Worm (Caenorhabditis elegans): ENCODE results near the gene R02F11.3.
"Not testable (repeated sequence)": the region's sequence is repeated elsewhere in the genome, so short reads cannot be mapped to it uniquely, and the experiment has no call there.

DNA sequence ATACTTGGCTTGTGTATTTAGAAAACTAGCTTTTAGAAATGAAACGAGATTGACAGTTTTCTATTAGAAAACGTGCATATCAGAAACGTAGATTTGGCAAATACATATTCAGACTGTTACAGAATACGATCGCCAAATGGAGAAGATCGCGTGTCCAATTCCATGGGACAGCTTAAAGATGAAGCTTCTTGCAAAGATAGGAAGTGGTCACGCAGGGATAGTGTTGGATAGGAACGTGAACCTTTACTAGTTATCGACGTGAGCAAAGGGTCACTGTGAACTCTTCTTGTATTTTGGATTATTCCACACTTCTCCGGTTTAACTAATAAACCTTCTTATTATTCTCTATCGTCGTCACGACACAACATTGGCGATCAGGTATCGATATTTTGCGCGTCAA, 45.1 kb downstream of the R02F11.3 start, which contains the start of gene bgnt-1.4:
- TF ChIP-seq Y75B8A.6 (GFP tag; IDR thresholded peaks at IDR 0.05); unc-130 (GFP tag; optimal IDR thresholded peaks at IDR 0.05); ceh-62 (tag; optimal IDR thresholded peaks at IDR 0.05); egl-27 (tag; optimal IDR thresholded peaks at IDR 0.05); daf-8 (GFP tag; IDR thresholded peaks at IDR 0.05); lin-13 (GFP tag; optimal IDR thresholded peaks at IDR 0.05); lir-3 (tag; optimal IDR thresholded peaks at IDR 0.05): not testable (repeated sequence)
